Fruit fly (Drosophila melanogaster): ENCODE results near the gene Rox8.
A peak's percentile ranks its signal among the peaks of the same experiment; 100 is the strongest.

Rox8 gene

dm6 chr3R:24058041-24058440, 10.0 kb upstream of the Rox8 start, which contains the start of gene SMC1:
SMC1 (plus strand) TSS chr3R:24058287.
- TF ChIP-seq prd (optimal IDR thresholded peaks at IDR 0.05) (no peak), prd (GFP tag; IDR thresholded peaks at IDR 0.05) (no peak), ranshi (GFP tag; IDR thresholded peaks at IDR 0.05) (no peak), ttk (GFP tag; IDR thresholded peaks at IDR 0.05) (no peak), Dip3 (GFP tag; optimal IDR thresholded peaks at IDR 0.05) (peak; percentile 7), lab (GFP tag; optimal IDR thresholded peaks at IDR 0.05) (no peak), CG12104 (GFP tag; optimal IDR thresholded peaks at IDR 0.05) (no peak), CG17328 (GFP tag; IDR thresholded peaks at IDR 0.05) (0 out of 2 replicates have a peak, but pooled peaks have one; percentile 11), D (optimal IDR thresholded peaks at IDR 0.05) (no peak), D (GFP tag; optimal IDR thresholded peaks at IDR 0.05) (no peak), sim (GFP tag; IDR thresholded peaks at IDR 0.05) (no peak), maf-S (GFP tag; optimal IDR thresholded peaks at IDR 0.05) (peak; percentile 1), Hmx (GFP tag; optimal IDR thresholded peaks at IDR 0.05) (no peak), HLH54F (GFP tag; optimal IDR thresholded peaks at IDR 0.05) (peak; percentile 61), gt (GFP tag; IDR thresholded peaks at IDR 0.05) (no peak), Atf-2 (GFP tag; optimal IDR thresholded peaks at IDR 0.05) (no peak), knrl (GFP tag; IDR thresholded peaks at IDR 0.05; ENCODE audit: partially characterized antibody) (peak; percentile 100), CG30020 (tag; optimal IDR thresholded peaks at IDR 0.05) (peak; percentile 60), CG2199 (GFP tag; IDR thresholded peaks at IDR 0.05) (peak; percentile 41; the same call in 1 of the 3 replicates), lmd (GFP tag; IDR thresholded peaks at IDR 0.05) (no peak), CG14050 (GFP tag; IDR thresholded peaks at IDR 0.05) (no peak), CG14965 (GFP tag; optimal IDR thresholded peaks at IDR 0.05; ENCODE audit: borderline replicate concordance) (no peak), CG34224 (GFP tag; IDR thresholded peaks at IDR 0.05; ENCODE audit: partially characterized antibody) (peak; percentile 100), Fer3 (tag; optimal IDR thresholded peaks at IDR 0.05) (peak; percentile 28), CG10959 (GFP tag; IDR thresholded peaks at IDR 0.05) (no peak), CG6683 (GFP tag; optimal IDR thresholded peaks at IDR 0.05) (peak; percentile 6), Ada2b (GFP tag; IDR thresholded peaks at IDR 0.05) (no peak), CG4820 (GFP tag; optimal IDR thresholded peaks at IDR 0.05) (no peak), gfzf (GFP tag; optimal IDR thresholded peaks at IDR 0.05) (peak; percentile 82), mld (GFP tag; IDR thresholded peaks at IDR 0.05; ENCODE audit: partially characterized antibody) (peak; percentile 99), CrebB (tag; optimal IDR thresholded peaks at IDR 0.05) (peak; percentile 24), CG2889 (GFP tag; IDR thresholded peaks at IDR 0.05) (no peak), Nf-YB (GFP tag; optimal IDR thresholded peaks at IDR 0.05) (no peak), nom (GFP tag; optimal IDR thresholded peaks at IDR 0.05) (peak; percentile 6), MESR4 (GFP tag; optimal IDR thresholded peaks at IDR 0.05) (peak; percentile 86), ERR (GFP tag; optimal IDR thresholded peaks at IDR 0.05) (peak; percentile 92), CG4360 (GFP tag; IDR thresholded peaks at IDR 0.05) (no peak), pnt (GFP tag; optimal IDR thresholded peaks at IDR 0.05) (no peak), CG6175 (GFP tag; IDR thresholded peaks at IDR 0.05) (no peak), Stat92E (GFP tag; optimal IDR thresholded peaks at IDR 0.05) (peak in 1 of 3 experiments; percentile 60), NK7.1 (GFP tag; optimal IDR thresholded peaks at IDR 0.05) (no peak), D19B (GFP tag; optimal IDR thresholded peaks at IDR 0.05) (no peak), ftz-f1 (GFP tag; optimal IDR thresholded peaks at IDR 0.05) (peak; percentile 12), B-H1 (GFP tag; IDR thresholded peaks at IDR 0.05) (no peak), Usf (GFP tag; optimal IDR thresholded peaks at IDR 0.05) (no peak), CG10147 (GFP tag; optimal IDR thresholded peaks at IDR 0.05) (peak; percentile 58), CG17361 (GFP tag; IDR thresholded peaks at IDR 0.05) (0 out of 3 replicates have a peak, but pooled peaks have one; percentile 19), crc (GFP tag; optimal IDR thresholded peaks at IDR 0.05) (no peak), ATbp (GFP tag; optimal IDR thresholded peaks at IDR 0.05) (no peak), ken (GFP tag; IDR thresholded peaks at IDR 0.05) (no peak), CG2712 (tag; optimal IDR thresholded peaks at IDR 0.05) (peak; percentile 65), ems (GFP tag; optimal IDR thresholded peaks at IDR 0.05) (peak; percentile 23)

Data from whole organism, embryonic.